Worm (Caenorhabditis elegans) whole organism, early embryonic: ENCODE data around the gene clc-9.

Experiments used
- B0310.2 ChIP-seq: sonication (generic microtip); optimal IDR thresholded peaks from 2 replicates; lab custom pipeline; 2016; ENCODE audit warnings: mild to moderate bottlenecking, missing genetic modification characterization, missing compliant biosample characterization
- F13C5.2 ChIP-seq: sonication (generic microtip); optimal IDR thresholded peaks from 2 replicates; lab custom pipeline; 2017; ENCODE audit warnings: mild to moderate bottlenecking, missing genetic modification characterization, inconsistent platforms, missing compliant biosample characterization
- aly-1 ChIP-seq: sonication (generic microtip); optimal IDR thresholded peaks from 2 replicates; lab custom pipeline; 2016; ENCODE audit warnings: missing genetic modification characterization, missing compliant biosample characterization
- ama-1 ChIP-seq: fragments of 150-350 bp; optimal IDR thresholded peaks from 2 replicates; lab custom pipeline; 2014
- ceh-13 ChIP-seq: fragments of 200-800 bp; sonication (Bioruptor generic); optimal IDR thresholded peaks from 2 replicates; lab custom pipeline; 2018; ENCODE audit warnings: mild to moderate bottlenecking, missing genetic modification characterization, missing compliant biosample characterization
- ceh-36 ChIP-seq: sonication (generic microtip); optimal IDR thresholded peaks from 2 replicates; lab custom pipeline; 2016; ENCODE audit warnings: missing genetic modification characterization, inconsistent platforms, missing compliant biosample characterization
- ets-7 ChIP-seq: sonication (generic microtip); optimal IDR thresholded peaks from 2 replicates; lab custom pipeline; 2016; ENCODE audit warnings: missing genotype, missing genetic modification characterization, missing compliant biosample characterization
- flt-1 ChIP-seq: fragments of 200-800 bp; sonication (Bioruptor generic); IDR thresholded peaks from 2 replicates; pipeline ENCODE4 v1.3.6; 2022; ENCODE audit warnings: missing genetic modification characterization, missing compliant biosample characterization
- hmbx-1 ChIP-seq: sonication (generic microtip); optimal IDR thresholded peaks from 2 replicates; lab custom pipeline; 2016; ENCODE audit warnings: mild to moderate bottlenecking, missing genetic modification characterization, missing compliant biosample characterization
- hmg-4 ChIP-seq: fragments of 200-800 bp; sonication (Bioruptor generic); optimal IDR thresholded peaks from 2 replicates; lab custom pipeline; 2018; ENCODE audit warnings: mild to moderate bottlenecking, missing genetic modification characterization, missing compliant biosample characterization
- hnd-1 ChIP-seq: sonication (generic microtip); optimal IDR thresholded peaks from 2 replicates; lab custom pipeline; 2016; ENCODE audit warnings: missing genetic modification characterization, missing compliant biosample characterization
- pes-1 ChIP-seq: fragments of 200-800 bp; sonication (Bioruptor generic); IDR thresholded peaks from 2 replicates; pipeline ENCODE4 v1.3.6; 2022; ENCODE audit warnings: missing genetic modification reagents, missing genetic modification characterization, missing compliant biosample characterization
- scrt-1 ChIP-seq: fragments of 200-800 bp; sonication (Bioruptor generic); IDR thresholded peaks from 2 replicates; pipeline ENCODE4 v1.3.6; 2022; ENCODE audit warnings: missing genetic modification characterization, missing compliant biosample characterization
- sea-1 ChIP-seq: fragments of 200-800 bp; sonication (Bioruptor generic); conservative IDR thresholded peaks from 2 replicates; pipeline ENCODE4 v1.3.6; 2022; ENCODE audit warnings: missing genetic modification characterization, missing compliant biosample characterization
- tbx-11 ChIP-seq: fragments of 200-800 bp; sonication (Bioruptor generic); IDR thresholded peaks from 2 replicates; pipeline ENCODE4 v1.3.6; 2022; ENCODE audit warnings: missing genetic modification characterization, missing compliant biosample characterization
- tbx-37 ChIP-seq: fragments of 200-800 bp; sonication (Bioruptor generic); conservative IDR thresholded peaks from 2 replicates; pipeline ENCODE4 v1.3.6; 2022; ENCODE audit warnings: missing genetic modification reagents, missing genetic modification characterization, missing compliant biosample characterization
- tra-4 ChIP-seq: sonication (generic microtip); optimal IDR thresholded peaks from 2 replicates; lab custom pipeline; 2017; ENCODE audit warnings: missing genetic modification characterization, missing compliant biosample characterization

The clc-9 gene

ce11 chrIV:11112641-11113040 lies at the start of gene clc-9:
Gene clc-9, plus strand, starts transcription at chrIV:11112941.
- TF ChIP-seq aly-1: no peak
- no peak for TF ChIP-seq hnd-1 (tag; lab: Kevin White, UChicago)
- no peak for TF ChIP-seq scrt-1
- no peak for TF ChIP-seq ets-7 (tag; lab: Kevin White, UChicago)
- TF ChIP-seq pes-1 (GFP tag; lab: Robert Waterston, UW): no peak
- TF ChIP-seq hmbx-1 (tag; lab: Kevin White, UChicago): no peak
- TF ChIP-seq ceh-13 (GFP tag; lab: Kevin White, UChicago): no peak
- no peak for TF ChIP-seq tbx-37 (GFP tag; lab: Robert Waterston, UW)
- TF ChIP-seq tbx-11 (GFP tag; lab: Robert Waterston, UW): no peak
- no peak for TF ChIP-seq flt-1 (GFP tag; lab: Robert Waterston, UW)

DNA sequence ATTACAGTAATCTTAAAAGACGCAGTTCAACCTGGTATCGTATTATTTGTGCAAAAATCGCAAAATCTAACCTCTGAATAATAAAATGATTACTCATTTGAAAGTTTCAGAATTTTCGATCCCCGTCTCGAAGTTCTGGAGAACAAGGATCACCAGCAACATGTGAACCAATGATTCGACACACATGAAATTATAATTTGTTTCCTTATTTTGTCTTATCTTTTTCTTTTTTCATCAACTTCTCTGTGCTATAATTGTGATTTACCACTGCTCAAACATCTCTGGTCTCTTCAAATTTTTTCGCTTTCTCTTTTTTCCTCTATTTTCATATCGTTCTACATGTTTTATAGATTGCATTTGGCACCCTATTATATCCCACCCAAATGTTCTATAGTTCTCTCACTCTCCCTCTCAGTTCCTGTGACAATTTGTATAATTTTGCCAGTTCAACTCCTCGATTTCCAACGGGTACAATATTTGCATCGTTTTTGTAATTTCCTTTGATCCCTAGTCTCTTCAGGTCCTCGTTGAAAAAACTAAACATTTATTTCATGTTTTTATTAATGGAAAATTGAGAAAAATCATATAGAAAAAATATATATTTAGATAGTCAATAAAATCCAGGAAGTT lies 49.6 kb upstream of the clc-9 start:
- TF ChIP-seq hnd-1 (tag; lab: Kevin White, UChicago): no peak
- TF ChIP-seq pes-1 (GFP tag; lab: Robert Waterston, UW): no peak
- TF ChIP-seq B0310.2 (tag; lab: Kevin White, UChicago): no peak
- TF ChIP-seq ets-7 (tag; lab: Kevin White, UChicago): no peak
- no peak for TF ChIP-seq F13C5.2 (tag; lab: Kevin White, UChicago)
- no peak for TF ChIP-seq scrt-1
- TF ChIP-seq sea-1 (GFP tag; lab: Robert Waterston, UW): no peak
- no peak for TF ChIP-seq tbx-11 (GFP tag; lab: Robert Waterston, UW)
- no peak for TF ChIP-seq ama-1 (lab: Kevin White, UChicago)
- no peak for TF ChIP-seq ceh-36 (tag; lab: Kevin White, UChicago)
- TF ChIP-seq tbx-37 (GFP tag; lab: Robert Waterston, UW): no peak
- no peak for TF ChIP-seq hmbx-1 (tag; lab: Kevin White, UChicago)
- no peak for TF ChIP-seq ceh-13 (GFP tag; lab: Kevin White, UChicago)
- TF ChIP-seq flt-1 (GFP tag; lab: Robert Waterston, UW): no peak
- TF ChIP-seq tra-4 (tag; lab: Kevin White, UChicago): no peak
- no peak for TF ChIP-seq hmg-4 (GFP tag; lab: Kevin White, UChicago)
- no peak for TF ChIP-seq aly-1

DNA sequence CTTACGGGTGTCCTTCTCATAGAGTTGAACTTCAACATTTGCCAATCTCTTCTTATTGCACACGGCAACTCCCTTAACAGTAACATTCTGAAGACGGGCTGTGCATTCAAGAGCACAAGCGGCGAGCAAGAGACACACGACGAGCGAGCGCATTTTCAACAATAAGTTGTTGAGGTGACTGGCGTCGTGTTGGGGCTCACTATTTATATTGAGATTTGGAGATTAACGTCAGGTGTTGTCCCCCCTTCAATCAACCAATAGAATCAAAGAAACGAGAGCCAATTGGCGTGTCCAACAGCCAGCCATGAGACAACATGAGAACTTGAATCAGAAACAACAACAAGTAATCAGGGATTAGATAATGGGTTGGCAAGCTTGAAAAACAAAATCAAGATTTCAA lies 48.8 kb upstream of the clc-9 start, which contains the start of gene ttr-16:
Gene ttr-16, minus strand, starts transcription at position 176 of the 400 bp plus-strand sequence.
- TF ChIP-seq scrt-1: no peak
- no peak for TF ChIP-seq ceh-13 (GFP tag; lab: Kevin White, UChicago)
- TF ChIP-seq aly-1: no peak
- TF ChIP-seq pes-1 (GFP tag; lab: Robert Waterston, UW): no peak
- TF ChIP-seq tbx-37 (GFP tag; lab: Robert Waterston, UW): no peak
- TF ChIP-seq tra-4 (tag; lab: Kevin White, UChicago): no peak
- no peak for TF ChIP-seq ets-7 (tag; lab: Kevin White, UChicago)
- no peak for TF ChIP-seq ceh-36 (tag; lab: Kevin White, UChicago)
- TF ChIP-seq hnd-1 (tag; lab: Kevin White, UChicago): no peak
- TF ChIP-seq tbx-11 (GFP tag; lab: Robert Waterston, UW): no peak
- TF ChIP-seq ama-1 (lab: Kevin White, UChicago): no peak

DNA sequence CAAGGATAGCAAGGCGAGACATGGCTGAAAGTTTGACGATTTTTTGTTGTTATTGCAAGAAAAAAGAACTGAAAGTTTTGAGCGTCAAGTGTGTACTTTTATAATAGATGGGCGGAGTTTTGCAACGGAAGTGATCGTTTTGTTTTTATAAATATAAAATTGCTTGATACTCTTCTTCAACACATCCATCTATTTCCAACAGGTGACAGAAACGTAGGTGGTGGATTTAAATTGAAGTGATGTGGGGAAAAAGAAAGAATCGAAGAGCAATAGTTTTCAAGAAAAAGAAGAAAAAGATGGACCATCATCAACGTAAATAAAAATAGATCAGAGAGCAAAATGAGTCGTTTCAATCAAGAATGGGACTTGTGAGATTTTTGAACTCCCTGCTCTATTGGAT lies 45.7 kb upstream of the clc-9 start, which contains the start of gene ttr-17:
Gene ttr-17, minus strand, starts transcription at position 24 of the 400 bp plus-strand sequence.
- TF ChIP-seq tbx-11 (GFP tag; lab: Robert Waterston, UW): no peak

DNA sequence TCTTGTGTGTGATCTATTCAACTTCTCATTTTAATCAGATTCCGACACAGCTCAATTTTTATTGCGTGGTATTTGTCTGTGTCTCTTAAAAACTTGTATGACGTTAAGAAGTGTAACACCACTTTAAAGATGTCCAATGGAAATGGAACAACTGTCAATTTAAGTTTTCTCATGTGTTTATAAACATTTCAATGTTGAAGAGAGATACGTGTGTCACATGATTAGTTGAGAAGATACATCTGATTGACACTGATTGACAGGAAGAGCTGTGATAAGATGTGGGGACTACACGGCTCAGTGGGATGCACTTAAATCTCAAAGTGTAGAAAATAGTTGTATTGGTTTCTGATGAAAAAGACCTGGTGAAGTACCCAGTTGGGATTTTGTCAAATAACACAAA lies 44.4 kb upstream of the clc-9 start:
- TF ChIP-seq flt-1 (GFP tag; lab: Robert Waterston, UW) (no peak), hnd-1 (tag; lab: Kevin White, UChicago) (no peak), tra-4 (tag; lab: Kevin White, UChicago) (no peak), aly-1 (no peak), hmbx-1 (tag; lab: Kevin White, UChicago) (no peak), ceh-13 (GFP tag; lab: Kevin White, UChicago) (no peak), scrt-1 (no peak), pes-1 (GFP tag; lab: Robert Waterston, UW) (no peak), sea-1 (GFP tag; lab: Robert Waterston, UW) (no peak)

- peak; percentile 29 for TF ChIP-seq hnd-1 (tag; lab: Kevin White, UChicago)
These were observed 41.8 kb upstream of the clc-9 start for ce11 chrIV:11070895-11071294.

- TF ChIP-seq F13C5.2 (tag; lab: Kevin White, UChicago) (no peak), scrt-1 (no peak), pes-1 (GFP tag; lab: Robert Waterston, UW) (no peak), ceh-36 (tag; lab: Kevin White, UChicago) (no peak), tbx-37 (GFP tag; lab: Robert Waterston, UW) (no peak), B0310.2 (tag; lab: Kevin White, UChicago) (no peak), hmbx-1 (tag; lab: Kevin White, UChicago) (no peak), ets-7 (tag; lab: Kevin White, UChicago) (no peak), sea-1 (GFP tag; lab: Robert Waterston, UW) (no peak), aly-1 (no peak), tbx-11 (GFP tag; lab: Robert Waterston, UW) (no peak), ceh-13 (GFP tag; lab: Kevin White, UChicago) (no peak), hmg-4 (GFP tag; lab: Kevin White, UChicago) (no peak)
These were observed 34.3 kb upstream of the clc-9 start, which contains the start of gene Y5F2A.4 for ce11 chrIV:11078482-11078881. Gene Y5F2A.4, minus strand, starts transcription at chrIV:11078582.
